Worm (Caenorhabditis elegans): ENCODE results near the gene idi-1.

- TF ChIP-seq mdl-1 (tag; optimal IDR thresholded peaks at IDR 0.05): no peak
- peak; percentile 84 for TF ChIP-seq R02D3.7 (tag; optimal IDR thresholded peaks at IDR 0.05)
- no peak for TF ChIP-seq nhr-237 (tag; optimal IDR thresholded peaks at IDR 0.05)
- TF ChIP-seq egl-27 (tag; optimal IDR thresholded peaks at IDR 0.05): no peak
- TF ChIP-seq ZK546.5 (tag; optimal IDR thresholded peaks at IDR 0.05): no peak
Measured at ce11 chrIII:8100960-8101359, 9.5 kb downstream of the idi-1 start, which contains the start of gene plk-1.
